Worm (Caenorhabditis elegans): ENCODE measurements around the gene oac-8.

DNA sequence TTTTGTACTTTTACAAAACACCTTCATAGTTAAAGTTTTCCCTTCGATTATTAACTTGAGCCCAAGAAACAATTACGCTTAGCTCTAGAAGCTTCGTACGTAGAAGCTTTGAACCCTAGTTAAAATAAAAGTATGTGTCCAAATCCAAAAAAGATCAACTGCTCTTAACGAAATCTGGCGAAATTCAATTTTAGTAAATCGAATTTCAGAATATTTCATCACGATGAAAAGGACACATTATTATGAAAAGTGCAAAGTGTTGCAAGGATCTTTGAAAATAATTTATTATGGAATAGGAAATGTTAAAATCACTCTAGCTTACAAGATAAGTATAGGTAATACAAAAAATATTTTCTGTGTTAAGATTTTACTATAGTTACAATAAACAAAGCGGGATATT lies 19.1 kb upstream of the oac-8 start:
- TF ChIP-seq W03F9.2 (tag; optimal IDR thresholded peaks at IDR 0.05), result no peak
- TF ChIP-seq dao-5 (tag; optimal IDR thresholded peaks at IDR 0.05), result no peak
- no peak for TF ChIP-seq him-1 (tag; optimal IDR thresholded peaks at IDR 0.05)
